Worm (Caenorhabditis elegans): Measurements from ENCODE around the gene 2L52.1.
A peak's percentile ranks its signal among the peaks of the same experiment; 100 is the strongest.

Gene 2L52.1

ce11 chrII:11783-12182 is 10.1 kb downstream of the 2L52.1 start, which contains the start of gene best-4:
best-4 (minus strand) TSS chrII:11883.
- no peak for TF ChIP-seq ceh-19 (GFP tag; optimal IDR thresholded peaks at IDR 0.05)
- no peak for TF ChIP-seq nhr-11 (tag; optimal IDR thresholded peaks at IDR 0.05)
- no peak for TF ChIP-seq npax-4 (tag; optimal IDR thresholded peaks at IDR 0.05)
- TF ChIP-seq ceh-48 (tag; optimal IDR thresholded peaks at IDR 0.05): no peak
- TF ChIP-seq sox-4 (tag; optimal IDR thresholded peaks at IDR 0.05): no peak
- no peak for TF ChIP-seq ceh-2 (tag; optimal IDR thresholded peaks at IDR 0.05)
- TF ChIP-seq ets-4 (tag; optimal IDR thresholded peaks at IDR 0.05): no peak
- no peak for TF ChIP-seq pax-1 (tag; optimal IDR thresholded peaks at IDR 0.05)
- no peak for TF ChIP-seq che-1 (tag; optimal IDR thresholded peaks at IDR 0.05)
- TF ChIP-seq gmeb-2 (tag; optimal IDR thresholded peaks at IDR 0.05): no peak
- no peak for TF ChIP-seq hlh-13 (GFP tag; optimal IDR thresholded peaks at IDR 0.05)
- TF ChIP-seq elt-2 (tag; optimal IDR thresholded peaks at IDR 0.05): no peak
- TF ChIP-seq mec-3 (tag; optimal IDR thresholded peaks at IDR 0.05; ENCODE audit: borderline replicate concordance): no peak
- TF ChIP-seq unc-55 (GFP tag; optimal IDR thresholded peaks at IDR 0.05): no peak
- TF ChIP-seq sdc-2 (tag; optimal IDR thresholded peaks at IDR 0.05): no peak
- TF ChIP-seq unc-42 (tag; optimal IDR thresholded peaks at IDR 0.05): no peak
- no peak for TF ChIP-seq syd-9 (tag; optimal IDR thresholded peaks at IDR 0.05)
- no peak for TF ChIP-seq hlh-8 (tag; optimal IDR thresholded peaks at IDR 0.05)
- no peak for TF ChIP-seq ceh-30 (tag; optimal IDR thresholded peaks at IDR 0.05)

DNA sequence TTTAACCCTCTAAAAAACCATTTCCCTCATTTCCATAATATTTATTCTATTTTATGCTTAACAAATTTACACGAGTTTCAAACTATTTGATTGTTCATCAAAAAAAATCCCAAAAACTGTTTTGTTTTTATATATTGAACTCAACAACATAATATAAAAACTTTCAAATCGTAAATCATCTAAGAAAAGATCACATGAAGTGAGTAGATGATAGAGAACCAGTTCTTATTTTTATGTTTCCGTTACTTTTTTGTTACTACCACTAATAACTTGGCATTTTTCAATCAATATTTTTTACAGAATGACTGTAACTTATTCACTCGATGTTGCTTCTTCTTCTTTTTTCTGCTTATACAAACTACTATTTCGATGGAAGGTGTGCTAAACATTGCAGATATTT is 11.0 kb downstream of the 2L52.1 start, which contains the start of gene best-3:
Gene best-3, plus strand, starts transcription at position 301 of the 400 bp plus-strand sequence.
- TF ChIP-seq elt-4 (tag; optimal IDR thresholded peaks at IDR 0.05): no peak
- TF ChIP-seq pax-1 (tag; optimal IDR thresholded peaks at IDR 0.05): no peak
- no peak for TF ChIP-seq hlh-30 (tag; optimal IDR thresholded peaks at IDR 0.05; ENCODE audit: insufficient read depth)
- TF ChIP-seq nhr-11 (tag; optimal IDR thresholded peaks at IDR 0.05): no peak
- TF ChIP-seq pat-9 (tag; optimal IDR thresholded peaks at IDR 0.05): no peak

DNA sequence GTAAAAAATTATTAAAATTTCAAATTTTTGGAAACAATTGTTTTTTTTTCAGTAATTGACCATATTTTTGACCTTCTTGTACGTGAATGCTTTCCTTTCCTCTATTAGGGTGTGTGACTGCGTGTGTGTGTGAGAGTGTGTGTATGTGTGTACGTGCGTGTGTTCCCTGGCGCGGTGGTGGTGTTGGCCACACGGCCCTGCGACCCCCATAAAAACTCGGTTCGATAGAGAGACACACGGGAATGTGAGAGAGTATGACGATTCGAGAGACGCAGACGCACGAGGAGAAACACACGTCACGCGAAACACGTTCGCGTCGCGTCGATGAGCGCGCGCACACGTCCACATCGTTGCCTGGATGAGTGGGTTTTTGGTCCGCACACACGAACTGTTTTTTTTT is 17.1 kb downstream of the 2L52.1 start:
- TF ChIP-seq K09A11.1 (tag; optimal IDR thresholded peaks at IDR 0.05; ENCODE audit: insufficient read depth) (no peak), ttx-3 (tag; optimal IDR thresholded peaks at IDR 0.05) (no peak), elt-2 (tag; optimal IDR thresholded peaks at IDR 0.05) (peak; percentile 28), unc-55 (GFP tag; optimal IDR thresholded peaks at IDR 0.05) (peak; percentile 61), nfya-1 (tag; optimal IDR thresholded peaks at IDR 0.05) (peak; percentile 5), ceh-22 (tag; optimal IDR thresholded peaks at IDR 0.05) (no peak), C08G9.2 (tag; optimal IDR thresholded peaks at IDR 0.05) (peak; percentile 36), ceh-19 (GFP tag; optimal IDR thresholded peaks at IDR 0.05) (peak; percentile 38), ceh-14 (tag; optimal IDR thresholded peaks at IDR 0.05) (peak; percentile 2), ztf-16 (tag; optimal IDR thresholded peaks at IDR 0.05) (no peak), pqm-1 (tag; optimal IDR thresholded peaks at IDR 0.05) (peak; percentile 10), ceh-45 (GFP tag; IDR thresholded peaks at IDR 0.05) (no peak), hlh-30 (tag; optimal IDR thresholded peaks at IDR 0.05; ENCODE audit: insufficient read depth) (peak; percentile 87), ceh-34 (tag; optimal IDR thresholded peaks at IDR 0.05) (peak; percentile 16), pros-1 (tag; optimal IDR thresholded peaks at IDR 0.05) (no peak), eyg-1 (tag; optimal IDR thresholded peaks at IDR 0.05) (no peak), pat-9 (tag; optimal IDR thresholded peaks at IDR 0.05) (no peak), T23F11.4 (GFP tag; optimal IDR thresholded peaks at IDR 0.05) (no peak), fkh-6 (tag; optimal IDR thresholded peaks at IDR 0.05) (no peak), tbx-2 (tag; optimal IDR thresholded peaks at IDR 0.05) (peak; percentile 54), npax-4 (tag; optimal IDR thresholded peaks at IDR 0.05) (no peak), F13H6.1 (tag; optimal IDR thresholded peaks at IDR 0.05) (no peak), ama-1 (optimal IDR thresholded peaks at IDR 0.05) (no peak), ceh-31 (tag; optimal IDR thresholded peaks at IDR 0.05) (peak; percentile 74), dmd-4 (tag; optimal IDR thresholded peaks at IDR 0.05; ENCODE audit: borderline replicate concordance) (peak; percentile 29), ceh-48 (tag; optimal IDR thresholded peaks at IDR 0.05) (peak; percentile 44), ceh-2 (tag; optimal IDR thresholded peaks at IDR 0.05) (no peak), rnt-1 (tag; optimal IDR thresholded peaks at IDR 0.05) (peak; percentile 74), madf-2 (tag; optimal IDR thresholded peaks at IDR 0.05) (peak; percentile 55), dve-1 (tag; optimal IDR thresholded peaks at IDR 0.05) (no peak), ets-4 (tag; optimal IDR thresholded peaks at IDR 0.05) (no peak), che-1 (tag; optimal IDR thresholded peaks at IDR 0.05) (no peak), unc-42 (tag; optimal IDR thresholded peaks at IDR 0.05) (peak; percentile 17), sox-4 (tag; optimal IDR thresholded peaks at IDR 0.05) (peak; percentile 10), sdc-2 (tag; optimal IDR thresholded peaks at IDR 0.05) (peak; percentile 29), nhr-232 (tag; optimal IDR thresholded peaks at IDR 0.05) (no peak), lin-11 (tag; optimal IDR thresholded peaks at IDR 0.05) (no peak), C38D4.7 (GFP tag; optimal IDR thresholded peaks at IDR 0.05) (no peak)

Measured in whole organism, late embryonic.